Worm (Caenorhabditis elegans) whole organism, L1 larva: ENCODE results near the gene nkb-2.

ENCODE experiments used
- C16A3.4 ChIP-seq: fragments of 150-350 bp; optimal IDR thresholded peaks from 2 replicates; lab custom pipeline; 2014; ENCODE audit warnings: missing biosample characterization, missing genetic modification characterization
- F16B12.6 ChIP-seq: fragments of 150-350 bp; optimal IDR thresholded peaks from 2 replicates; lab custom pipeline; 2014; ENCODE audit warnings: missing biosample characterization, missing genetic modification characterization
- aha-1 ChIP-seq: fragments of 150-350 bp; optimal IDR thresholded peaks from 2 replicates; lab custom pipeline; 2014; ENCODE audit warnings: missing biosample characterization, missing genetic modification characterization
- blmp-1 ChIP-seq: fragments of 150-350 bp; optimal IDR thresholded peaks from 2 replicates; lab custom pipeline; 2014; ENCODE audit warnings: missing biosample characterization, missing genetic modification characterization
- ceh-82 ChIP-seq, 3 experiments: fragments of 150-350 bp in 1 of 3; sonication (generic microtip) in 2 of 3; optimal IDR thresholded peaks; 2 replicates each; lab custom pipeline; 2014 to 2017; ENCODE audit warnings: missing biosample characterization in 3 of 3, missing genetic modification characterization in 3 of 3
- ceh-88 ChIP-seq: fragments of 200-800 bp; sonication (Bioruptor generic); IDR thresholded peaks from 2 replicates; pipeline ENCODE4 v1.3.6; 2022; ENCODE audit warnings: missing genetic modification characterization, missing compliant biosample characterization
- ceh-90 ChIP-seq: sonication (generic microtip); optimal IDR thresholded peaks from 2 replicates; lab custom pipeline; 2016; ENCODE audit warnings: missing genetic modification characterization, missing compliant biosample characterization
- dpl-1 ChIP-seq, 3 experiments: fragments of 150-350 bp in 2 of 3; sonication (generic microtip) in 1 of 3; optimal IDR thresholded peaks; 2 replicates each; lab custom pipeline; 2014 to 2017; ENCODE audit warnings: missing biosample characterization in 3 of 3, missing genetic modification characterization in 3 of 3, missing genetic modification reagents in 3 of 3
- dsc-1 ChIP-seq: sonication (generic microtip); optimal IDR thresholded peaks from 2 replicates; lab custom pipeline; 2016; ENCODE audit warnings: mild to moderate bottlenecking, missing genetic modification characterization, missing compliant biosample characterization
- ets-5 ChIP-seq: fragments of 200-800 bp; sonication (Bioruptor generic); IDR thresholded peaks from 2 replicates; pipeline ENCODE4 v1.3.6; 2022; ENCODE audit warnings: missing genetic modification characterization, missing compliant biosample characterization
- fkh-10 ChIP-seq: sonication (generic microtip); optimal IDR thresholded peaks from 2 replicates; lab custom pipeline; 2017; ENCODE audit warnings: missing biosample characterization, missing genetic modification reagents, missing genetic modification characterization
- fkh-4 ChIP-seq: sonication (generic microtip); optimal IDR thresholded peaks from 2 replicates; lab custom pipeline; 2016; ENCODE audit warnings: missing compliant biosample characterization, missing genetic modification characterization, borderline replicate concordance
- fkh-8 ChIP-seq: sonication (generic microtip); optimal IDR thresholded peaks from 2 replicates; lab custom pipeline; 2016; ENCODE audit warnings: mild to moderate bottlenecking, missing genetic modification characterization, missing compliant biosample characterization
- grh-1 ChIP-seq: fragments of 200-800 bp; sonication (Bioruptor generic); IDR thresholded peaks from 2 replicates; pipeline ENCODE4 v1.3.6; 2022; ENCODE audit warnings: missing genetic modification reagents, missing genetic modification characterization, missing compliant biosample characterization
- hlh-17 ChIP-seq: fragments of 200-800 bp; sonication (Bioruptor generic); optimal IDR thresholded peaks from 2 replicates; lab custom pipeline; 2018; ENCODE audit warnings: missing genetic modification characterization, mild to moderate bottlenecking, missing compliant biosample characterization, moderate library complexity, borderline replicate concordance
- hpl-2 ChIP-seq: fragments of 150-350 bp; optimal IDR thresholded peaks from 2 replicates; lab custom pipeline; 2014; ENCODE audit warnings: missing biosample characterization, missing genetic modification reagents, missing genetic modification characterization
- irx-1 ChIP-seq: sonication (generic microtip); optimal IDR thresholded peaks from 2 replicates; lab custom pipeline; 2016; ENCODE audit warnings: missing genetic modification characterization, missing compliant biosample characterization
- lir-3 ChIP-seq: sonication (generic microtip); optimal IDR thresholded peaks from 2 replicates; lab custom pipeline; 2016; ENCODE audit warnings: mild to moderate bottlenecking, missing genetic modification characterization, moderate library complexity, missing compliant biosample characterization; ENCODE audit not compliant: poor library complexity
- mdl-1 ChIP-seq, 2 experiments: fragments of 150-350 bp; optimal IDR thresholded peaks; 2 replicates each; lab custom pipeline; 2014 to 2017; ENCODE audit warnings: missing biosample characterization in 2 of 2, missing genetic modification characterization in 2 of 2, inconsistent platforms in 1 of 2
- mef-2 ChIP-seq: fragments of 150-350 bp; optimal IDR thresholded peaks from 2 replicates; lab custom pipeline; 2014; ENCODE audit warnings: missing biosample characterization, missing genetic modification characterization
- mep-1 ChIP-seq: fragments of 150-350 bp; optimal IDR thresholded peaks from 2 replicates; lab custom pipeline; 2014; ENCODE audit warnings: missing biosample characterization, missing genetic modification characterization
- nhr-11 ChIP-seq: fragments of 150-350 bp; optimal IDR thresholded peaks from 2 replicates; lab custom pipeline; 2014; ENCODE audit warnings: missing biosample characterization, missing genetic modification characterization
- nhr-12 ChIP-seq: sonication (generic microtip); optimal IDR thresholded peaks from 2 replicates; lab custom pipeline; 2017; ENCODE audit warnings: missing biosample characterization, missing genetic modification characterization
- nhr-28 ChIP-seq: fragments of 150-350 bp; optimal IDR thresholded peaks from 2 replicates; lab custom pipeline; 2014; ENCODE audit warnings: missing biosample characterization, missing genetic modification characterization
- nhr-76 ChIP-seq: sonication (generic microtip); optimal IDR thresholded peaks from 2 replicates; lab custom pipeline; 2017; ENCODE audit warnings: missing biosample characterization, missing genetic modification characterization
- nhr-90 ChIP-seq: sonication (generic microtip); optimal IDR thresholded peaks from 2 replicates; lab custom pipeline; 2016; ENCODE audit warnings: mild to moderate bottlenecking, missing genetic modification characterization, missing compliant biosample characterization; ENCODE audit not compliant: poor library complexity
- pax-3 ChIP-seq: fragments of 200-800 bp; sonication (Bioruptor generic); optimal IDR thresholded peaks from 2 replicates; lab custom pipeline; 2018; ENCODE audit warnings: mild to moderate bottlenecking, missing genetic modification characterization, moderate library complexity, missing compliant biosample characterization
- snpc-4 ChIP-seq: fragments of 150-350 bp; optimal IDR thresholded peaks from 2 replicates; lab custom pipeline; 2014; ENCODE audit warnings: missing biosample characterization, missing genetic modification characterization
- sptf-1 ChIP-seq: fragments of 150-350 bp; optimal IDR thresholded peaks from 2 replicates; lab custom pipeline; 2014; ENCODE audit warnings: missing biosample characterization, missing genetic modification characterization
- sup-37 ChIP-seq: fragments of 200-800 bp; sonication (Bioruptor generic); optimal IDR thresholded peaks from 2 replicates; lab custom pipeline; 2018; ENCODE audit warnings: mild to moderate bottlenecking, missing genetic modification characterization, missing compliant biosample characterization
- unc-130 ChIP-seq: fragments of 150-350 bp; optimal IDR thresholded peaks from 2 replicates; lab custom pipeline; 2017; ENCODE audit warnings: missing biosample characterization, missing genetic modification characterization, inconsistent platforms
- unc-86 ChIP-seq: sonication (generic microtip); optimal IDR thresholded peaks from 2 replicates; lab custom pipeline; 2016; ENCODE audit warnings: missing genetic modification characterization, missing compliant biosample characterization
- unc-98 ChIP-seq: fragments of 200-800 bp; sonication (Bioruptor generic); IDR thresholded peaks from 2 replicates; pipeline ENCODE4 v1.3.6; 2022; ENCODE audit warnings: missing genetic modification characterization, missing compliant biosample characterization
- vab-15 ChIP-seq: sonication (generic microtip); optimal IDR thresholded peaks from 2 replicates; lab custom pipeline; 2017; ENCODE audit warnings: missing genotype, mild to moderate bottlenecking, missing genetic modification characterization, missing compliant biosample characterization
- zag-1 ChIP-seq: fragments of 150-350 bp; optimal IDR thresholded peaks from 2 replicates; lab custom pipeline; 2014; ENCODE audit warnings: missing biosample characterization, missing genetic modification characterization
- zip-4 ChIP-seq: fragments of 200-800 bp; sonication (Bioruptor generic); optimal IDR thresholded peaks from 2 replicates; lab custom pipeline; 2018; ENCODE audit warnings: mild to moderate bottlenecking, missing genetic modification characterization, moderate library complexity, missing compliant biosample characterization
- ztf-4 ChIP-seq: fragments of 150-350 bp; optimal IDR thresholded peaks from 2 replicates; lab custom pipeline; 2014; ENCODE audit warnings: missing biosample characterization, missing genetic modification characterization

nkb-2 gene

DNA sequence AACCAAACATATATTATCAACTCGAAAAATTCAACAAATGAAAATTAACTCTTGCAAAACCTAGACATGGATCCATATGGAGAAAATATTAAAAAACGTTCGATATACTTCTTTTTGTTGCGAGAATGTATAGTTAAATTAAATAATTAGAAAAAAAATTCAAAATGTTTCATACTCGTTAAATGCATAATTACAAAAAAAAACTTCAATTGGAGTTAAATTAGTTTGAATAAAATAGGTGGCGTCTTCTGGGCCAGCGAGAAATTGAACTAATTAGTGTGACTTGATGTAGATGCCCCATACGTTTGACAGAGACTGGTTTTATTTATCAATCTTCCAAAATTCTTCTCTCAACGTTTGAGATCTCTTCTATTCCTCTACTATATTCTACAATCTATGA is 12.4 kb upstream of the nkb-2 start, which contains the start of gene lgc-43:
TSS of gene lgc-43 (plus strand) at position 301 of the 400 bp plus-strand sequence.
- TF ChIP-seq pax-3 (no peak), mdl-1 (tag; optimal IDR thresholded peaks at IDR 0.05; lab: Kevin White, UChicago) (no peak), irx-1 (no peak), nhr-28 (no peak), mef-2 (tag; lab: Kevin White, UChicago) (no peak), aha-1 (no peak), fkh-10 (GFP tag; lab: Kevin White, UChicago) (no peak), ets-5 (GFP tag; lab: Robert Waterston, UW) (no peak), zag-1 (no peak), hpl-2 (no peak), unc-130 (tag; lab: Kevin White, UChicago) (no peak), dsc-1 (tag; lab: Kevin White, UChicago) (no peak), ceh-90 (tag; lab: Kevin White, UChicago) (no peak), unc-86 (tag; lab: Kevin White, UChicago) (no peak), F16B12.6 (tag; lab: Kevin White, UChicago) (no peak), fkh-8 (tag; lab: Kevin White, UChicago) (no peak), nhr-11 (tag; lab: Kevin White, UChicago) (no peak), dpl-1 (GFP tag; optimal IDR thresholded peaks at IDR 0.05; lab: Kevin White, UChicago) (no peak), ceh-82 (tag; optimal IDR thresholded peaks at IDR 0.05; lab: Kevin White, UChicago) (no peak)

DNA sequence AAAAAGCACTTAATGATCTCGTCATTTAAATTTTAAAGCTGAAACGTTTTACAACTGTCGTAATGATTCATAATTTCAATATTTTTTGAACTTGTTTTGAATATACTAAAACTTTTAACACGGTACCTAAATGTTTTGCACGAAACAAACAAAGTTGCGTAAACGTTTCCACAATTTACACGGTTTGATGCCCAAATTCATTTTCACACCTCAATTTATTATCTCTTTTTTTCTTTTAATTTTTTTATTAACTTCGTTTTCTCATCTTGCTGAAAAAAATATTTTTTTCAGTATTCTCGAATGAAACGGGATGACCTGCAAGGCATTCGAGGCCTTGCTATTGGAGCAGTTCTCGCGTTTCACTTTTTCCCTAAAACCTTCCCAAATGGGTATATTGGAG is 6.5 kb upstream of the nkb-2 start, which contains the start of gene oac-8:
TSS of gene oac-8 (plus strand) at position 301 of the 400 bp plus-strand sequence.
- TF ChIP-seq ceh-82 (tag; optimal IDR thresholded peaks at IDR 0.05; lab: Kevin White, UChicago): no peak
- TF ChIP-seq nhr-76 (tag; lab: Kevin White, UChicago): no peak
- TF ChIP-seq aha-1: no peak
- TF ChIP-seq ets-5 (GFP tag; lab: Robert Waterston, UW): no peak
- no peak for TF ChIP-seq fkh-4 (tag; lab: Kevin White, UChicago)
- no peak for TF ChIP-seq nhr-28
- TF ChIP-seq ztf-4 (tag; lab: Kevin White, UChicago): no peak

DNA sequence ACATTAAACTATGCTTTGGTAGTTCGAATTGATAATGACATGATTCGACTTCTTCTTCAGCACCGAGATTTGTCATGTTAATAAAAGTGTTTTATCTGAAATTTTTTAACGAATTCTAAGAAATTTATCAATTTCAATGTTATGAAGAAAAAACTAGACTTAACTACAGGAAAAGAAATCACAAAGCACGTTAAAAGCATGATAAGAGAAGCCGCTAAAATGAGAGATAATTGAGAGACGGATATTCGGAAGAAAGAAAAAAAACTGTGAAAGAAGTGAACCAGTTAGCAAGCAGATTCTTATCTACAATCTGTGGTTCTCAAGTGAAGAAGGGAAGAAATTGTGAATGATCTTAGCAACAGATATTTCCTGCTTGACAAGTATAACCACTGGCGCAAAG is 1.7 kb upstream of the nkb-2 start, which contains the start of gene C43F9.4:
TSS of gene C43F9.4 (minus strand) at position 101 of the 400 bp plus-strand sequence.
- TF ChIP-seq ceh-88 (GFP tag; lab: Robert Waterston, UW) (no peak), snpc-4 (no peak), nhr-90 (tag; lab: Kevin White, UChicago) (no peak), blmp-1 (tag; lab: Kevin White, UChicago) (no peak), hpl-2 (no peak), hlh-17 (no peak), ceh-82 (tag; optimal IDR thresholded peaks at IDR 0.05; lab: Kevin White, UChicago) (no peak), mep-1 (tag; lab: Kevin White, UChicago) (no peak), vab-15 (tag; lab: Kevin White, UChicago) (no peak), lir-3 (tag; lab: Kevin White, UChicago) (no peak), grh-1 (GFP tag; lab: Robert Waterston, UW) (no peak), ceh-90 (tag; lab: Kevin White, UChicago) (no peak)

DNA sequence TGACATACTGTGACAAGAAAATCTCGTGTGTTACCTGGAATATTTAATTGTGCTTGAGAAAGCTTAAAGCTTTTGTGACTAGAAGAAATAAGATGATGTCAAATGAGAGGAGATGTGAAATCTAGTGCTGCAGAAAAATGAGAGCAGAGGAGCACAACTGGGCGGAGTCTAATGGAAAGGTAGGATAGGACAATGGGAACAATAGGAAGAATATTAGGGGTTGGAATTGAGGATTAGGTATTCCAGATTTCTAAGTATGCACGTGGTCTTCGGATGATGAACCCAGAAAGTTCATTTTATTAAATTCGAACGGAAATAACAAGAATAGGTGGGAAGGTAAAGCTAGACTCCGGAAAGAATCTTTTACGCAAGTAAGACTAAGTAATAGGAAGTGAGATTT is 2.8 kb downstream of the nkb-2 start, which contains the start of gene C43F9.7:
TSS of gene C43F9.7 (minus strand) at position 101 of the 400 bp plus-strand sequence.
- TF ChIP-seq hlh-17 (no peak), dsc-1 (tag; lab: Kevin White, UChicago) (peak; percentile 24)

DNA sequence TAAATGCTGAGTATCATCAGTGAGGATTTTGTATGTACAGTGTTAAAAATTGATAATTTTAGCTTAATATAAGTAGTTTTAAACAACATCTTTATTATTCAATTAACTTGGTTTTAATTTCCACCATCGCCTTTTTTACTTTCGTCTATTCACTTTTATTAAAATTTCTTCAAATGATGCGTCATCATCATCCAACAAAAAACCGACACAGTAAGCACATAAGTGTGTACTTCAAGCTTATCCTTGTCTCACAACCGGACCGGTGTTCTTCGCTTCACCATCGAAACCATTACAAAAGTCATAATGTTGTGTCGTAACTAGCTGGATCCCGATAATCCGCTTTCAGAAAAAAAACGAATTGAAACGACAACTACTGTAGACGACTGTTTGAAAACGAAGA is 5.8 kb downstream of the nkb-2 start, which contains the start of gene C43F9.11:
TSS of gene C43F9.11 (plus strand) at position 301 of the 400 bp plus-strand sequence.
- TF ChIP-seq mef-2 (tag; lab: Kevin White, UChicago) (no peak), hpl-2 (no peak), nhr-90 (tag; lab: Kevin White, UChicago) (no peak), sptf-1 (tag; lab: Kevin White, UChicago) (no peak), sup-37 (GFP tag; lab: Kevin White, UChicago) (no peak), C16A3.4 (tag; lab: Kevin White, UChicago) (no peak), unc-98 (GFP tag; lab: Robert Waterston, UW) (no peak), ceh-90 (tag; lab: Kevin White, UChicago) (no peak), nhr-12 (tag; lab: Kevin White, UChicago) (no peak), lir-3 (tag; lab: Kevin White, UChicago) (no peak), zip-4 (GFP tag; lab: Kevin White, UChicago) (no peak), blmp-1 (tag; lab: Kevin White, UChicago) (no peak), hlh-17 (no peak)
